Worm (Caenorhabditis elegans) whole organism, L4 larva: ENCODE measurements around the gene dyla-1.

Experiments used
- D1046.2 ChIP-seq: fragments of 200-800 bp; sonication (Bioruptor generic); IDR thresholded peaks from 2 replicates; pipeline ENCODE4 v1.3.6; 2022; ENCODE audit warnings: missing genetic modification characterization, missing compliant biosample characterization
- F44E2.7 ChIP-seq: fragments of 200-800 bp; sonication (Bioruptor generic); IDR thresholded peaks from 2 replicates; pipeline ENCODE4 v2.1.2; 2022; ENCODE audit warnings: missing genetic modification characterization, missing compliant biosample characterization
- aha-1 ChIP-seq: fragments of 150-350 bp; peaks from one replicate; lab custom pipeline; 2014; ENCODE audit warnings: missing biosample characterization, missing genetic modification characterization
- ceh-32 ChIP-seq: sonication (generic microtip); optimal IDR thresholded peaks from 2 replicates; lab custom pipeline; 2016; ENCODE audit warnings: mild to moderate bottlenecking, missing genetic modification characterization, missing compliant biosample characterization; ENCODE audit not compliant: poor library complexity
- ceh-62 ChIP-seq: sonication (generic microtip); optimal IDR thresholded peaks from 2 replicates; lab custom pipeline; 2017; ENCODE audit warnings: missing biosample characterization, missing genetic modification characterization
- ctbp-1 ChIP-seq: fragments of 200-800 bp; sonication (Bioruptor generic); IDR thresholded peaks from 2 replicates; pipeline ENCODE4 v1.3.6; 2022; ENCODE audit warnings: missing genetic modification reagents, missing genetic modification characterization, missing compliant biosample characterization
- daf-16 ChIP-seq, 3 experiments: sonication (generic microtip); optimal IDR thresholded peaks; 2 replicates each; lab custom pipeline; 2016 to 2017; ENCODE audit warnings: missing genetic modification characterization in 3 of 3, missing genetic modification reagents in 3 of 3, mild to moderate bottlenecking in 2 of 3, missing compliant biosample characterization in 2 of 3, missing biosample characterization in 1 of 3, moderate library complexity in 1 of 3
- daf-19 ChIP-seq: fragments of 200-800 bp; sonication (Bioruptor generic); conservative IDR thresholded peaks from 2 replicates; pipeline ENCODE4 v1.3.6; 2022; ENCODE audit warnings: missing genetic modification characterization, missing compliant biosample characterization
- daf-8 ChIP-seq: fragments of 200-800 bp; sonication (Bioruptor generic); IDR thresholded peaks from 2 replicates; pipeline ENCODE4 v1.3.6; 2022; ENCODE audit warnings: missing genetic modification characterization, missing compliant biosample characterization
- dmd-6 ChIP-seq: fragments of 200-800 bp; sonication (Bioruptor generic); IDR thresholded peaks from 2 replicates; pipeline ENCODE4 v1.3.6; 2022; ENCODE audit warnings: missing genetic modification reagents, missing genetic modification characterization, missing compliant biosample characterization
- dmd-8 ChIP-seq: fragments of 200-800 bp; sonication (Bioruptor generic); IDR thresholded peaks from 2 replicates; pipeline ENCODE4 v1.3.6; 2022; ENCODE audit warnings: missing genetic modification characterization, missing compliant biosample characterization
- dpl-1 ChIP-seq: fragments of 150-350 bp; optimal IDR thresholded peaks from 2 replicates; lab custom pipeline; 2014; ENCODE audit warnings: missing biosample characterization, missing genetic modification reagents, missing genetic modification characterization
- duxl-1 ChIP-seq: sonication (generic microtip); optimal IDR thresholded peaks from 2 replicates; lab custom pipeline; 2016; ENCODE audit warnings: mild to moderate bottlenecking, missing genetic modification characterization, moderate library complexity, missing compliant biosample characterization; ENCODE audit not compliant: poor library complexity
- fos-1 ChIP-seq: fragments of 150-350 bp; optimal IDR thresholded peaks from 2 replicates; lab custom pipeline; 2014; ENCODE audit warnings: missing biosample characterization, missing genetic modification characterization
- hlh-11 ChIP-seq: fragments of 200-800 bp; sonication (Bioruptor generic); optimal IDR thresholded peaks from 2 replicates; lab custom pipeline; 2018; ENCODE audit warnings: mild to moderate bottlenecking, missing genetic modification characterization, missing compliant biosample characterization
- hmg-1.1 ChIP-seq: fragments of 200-800 bp; sonication (Bioruptor generic); IDR thresholded peaks from 2 replicates; pipeline ENCODE4 v1.3.6; 2022; ENCODE audit warnings: missing genetic modification reagents, missing genetic modification characterization, missing compliant biosample characterization
- mxl-2 ChIP-seq: fragments of 200-800 bp; sonication (Bioruptor generic); conservative IDR thresholded peaks from 2 replicates; pipeline ENCODE4 v1.3.6; 2022; ENCODE audit warnings: missing genetic modification reagents, missing genetic modification characterization, missing compliant biosample characterization
- nhr-102 ChIP-seq: sonication (generic microtip); optimal IDR thresholded peaks from 2 replicates; lab custom pipeline; 2016; ENCODE audit warnings: mild to moderate bottlenecking, missing genetic modification characterization, moderate library complexity, missing compliant biosample characterization
- nhr-11 ChIP-seq: fragments of 150-350 bp; optimal IDR thresholded peaks from 2 replicates; lab custom pipeline; 2014; ENCODE audit warnings: missing biosample characterization, missing genetic modification characterization
- nhr-111 ChIP-seq: fragments of 200-800 bp; sonication (Bioruptor generic); optimal IDR thresholded peaks from 2 replicates; lab custom pipeline; 2018; ENCODE audit warnings: mild to moderate bottlenecking, missing genetic modification characterization, missing compliant biosample characterization
- nhr-28 ChIP-seq: fragments of 150-350 bp; optimal IDR thresholded peaks from 2 replicates; lab custom pipeline; 2014; ENCODE audit warnings: missing biosample characterization, missing genetic modification characterization
- nhr-6 ChIP-seq: fragments of 150-350 bp; optimal IDR thresholded peaks from 2 replicates; lab custom pipeline; 2014; ENCODE audit warnings: missing biosample characterization, missing genetic modification characterization
- php-3 ChIP-seq: fragments of 200-800 bp; sonication (Bioruptor generic); IDR thresholded peaks from 2 replicates; pipeline ENCODE4 v1.3.6; 2022; ENCODE audit warnings: missing genetic modification reagents, missing genetic modification characterization, missing compliant biosample characterization
- pqm-1 ChIP-seq: sonication (generic microtip); optimal IDR thresholded peaks from 2 replicates; lab custom pipeline; 2017; ENCODE audit warnings: missing biosample characterization, missing genetic modification characterization
- saeg-2 ChIP-seq: fragments of 200-800 bp; sonication (Bioruptor generic); IDR thresholded peaks from 2 replicates; pipeline ENCODE4 v1.3.6; 2022; ENCODE audit warnings: missing genetic modification reagents, missing genetic modification characterization, missing compliant biosample characterization
- set-16 ChIP-seq: fragments of 200-800 bp; sonication (Bioruptor generic); IDR thresholded peaks from 2 replicates; pipeline ENCODE4 v1.3.6; 2022; ENCODE audit warnings: missing genetic modification reagents, missing genetic modification characterization, missing compliant biosample characterization
- tag-97 ChIP-seq: fragments of 200-800 bp; sonication (Bioruptor generic); IDR thresholded peaks from 2 replicates; pipeline ENCODE4 v1.3.6; 2022; ENCODE audit warnings: missing genetic modification characterization, missing compliant biosample characterization
- unc-130 ChIP-seq: sonication (generic microtip); optimal IDR thresholded peaks from 2 replicates; lab custom pipeline; 2016; ENCODE audit warnings: missing genetic modification reagents, missing genetic modification characterization, missing compliant biosample characterization
- unc-62 ChIP-seq, 3 experiments: fragments of 150-350 bp in 1 of 3; sonication (generic microtip); optimal IDR thresholded peaks in 2 of 3; peaks in 1 of 3; 1 replicate in 1 of 3; 2 replicates in 2 of 3; lab custom pipeline; 2014 to 2017; ENCODE audit warnings: missing biosample characterization in 3 of 3, missing genetic modification characterization in 3 of 3, missing genetic modification reagents in 3 of 3, missing genotype in 1 of 3
- vab-7 ChIP-seq: fragments of 200-800 bp; sonication (Bioruptor generic); IDR thresholded peaks from 2 replicates; pipeline ENCODE4 v1.3.6; 2022; ENCODE audit warnings: missing genetic modification reagents, missing genetic modification characterization, missing compliant biosample characterization
- zfp-2 ChIP-seq: sonication (generic microtip); optimal IDR thresholded peaks from 2 replicates; lab custom pipeline; 2016; ENCODE audit warnings: mild to moderate bottlenecking, missing genetic modification characterization, missing compliant biosample characterization

Gene dyla-1

DNA sequence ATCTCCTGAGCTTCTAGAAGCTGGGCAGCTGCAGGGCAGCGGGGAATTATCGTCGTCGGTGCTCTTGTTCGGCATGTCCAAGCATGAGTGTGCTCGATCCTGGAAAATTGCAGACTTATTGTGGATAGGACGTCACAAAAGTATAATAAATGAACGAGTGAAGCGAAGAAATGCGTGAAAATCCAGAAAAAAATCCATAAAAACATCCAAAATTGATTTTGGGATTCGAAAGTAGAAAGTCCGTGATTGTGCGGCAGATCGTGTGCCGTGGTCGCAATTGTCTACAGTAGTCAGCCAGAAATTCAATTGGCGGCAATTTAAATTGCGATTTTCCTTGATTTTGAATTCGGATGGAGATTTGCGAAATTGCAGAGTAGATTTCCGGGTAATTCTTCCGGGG, 4.5 kb upstream of the dyla-1 start, which contains the start of gene F41G4.7:
Gene F41G4.7 (minus strand): TSS at position 101 of the 400 bp plus-strand sequence.
- no peak for TF ChIP-seq nhr-6
- TF ChIP-seq aha-1 (tag; lab: Kevin White, UChicago), result peak; percentile 57

- TF ChIP-seq unc-130 (GFP tag; lab: Kevin White, UChicago) (no peak), saeg-2 (no peak), set-16 (peak; percentile 69), duxl-1 (tag; lab: Kevin White, UChicago) (no peak)
Measured at ce11 chrX:16842935-16843334, 2.1 kb downstream of the dyla-1 start.

DNA sequence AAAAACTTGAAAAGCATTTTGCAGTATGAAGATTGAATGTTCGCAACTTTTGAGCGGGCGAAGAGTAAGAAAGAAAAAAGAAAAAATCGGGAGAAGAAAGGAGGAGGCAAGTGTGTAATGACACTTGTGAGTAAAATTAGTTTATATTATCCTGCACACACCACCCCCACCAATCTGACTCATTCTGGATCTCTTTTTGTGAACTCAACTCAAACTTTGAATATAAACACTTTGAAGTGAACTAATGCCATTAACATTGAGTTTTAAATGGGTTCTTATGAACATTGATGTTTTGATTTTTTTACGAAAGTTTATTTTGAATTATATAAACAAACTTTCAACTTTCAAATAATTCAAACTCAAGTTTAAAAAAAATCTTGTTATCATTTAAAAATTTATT, 4.1 kb downstream of the dyla-1 start, which contains the start of gene F41G4.8:
Gene F41G4.8 (minus strand): TSS at position 101 of the 400 bp plus-strand sequence.
- TF ChIP-seq D1046.2 (GFP tag; lab: Robert Waterston, UW) (no peak), nhr-11 (tag; lab: Kevin White, UChicago) (no peak), ctbp-1 (no peak), mxl-2 (GFP tag; lab: Robert Waterston, UW) (no peak), fos-1 (no peak), nhr-111 (GFP tag; lab: Kevin White, UChicago) (no peak), ceh-62 (tag; lab: Kevin White, UChicago) (no peak), daf-8 (no peak), nhr-6 (no peak), hmg-1.1 (GFP tag; lab: Robert Waterston, UW) (no peak)
- TF ChIP-seq, all 104 proteins: peak for 0

DNA sequence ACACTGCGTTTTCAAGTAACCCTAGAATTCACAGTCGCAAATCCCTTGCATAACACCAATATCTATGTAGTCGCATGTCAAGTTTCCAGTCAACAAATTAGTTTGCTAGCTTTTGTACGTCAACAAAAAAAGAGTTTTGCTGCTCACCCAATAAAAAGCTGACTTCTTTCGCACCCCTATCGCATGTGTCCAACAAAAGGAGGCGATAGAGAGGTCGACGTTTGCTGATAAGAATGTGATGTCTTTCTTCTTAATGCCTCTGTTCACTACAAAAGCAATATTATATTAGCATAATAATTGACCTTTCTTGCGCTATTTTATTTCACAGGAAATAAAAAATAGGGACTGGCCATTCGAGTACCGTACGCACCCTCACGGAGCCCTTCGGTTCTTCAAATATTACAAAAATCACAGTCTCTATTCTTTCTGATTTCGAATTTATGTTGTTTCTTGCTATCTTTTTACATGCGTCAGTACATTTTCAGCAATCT, 19.2 kb downstream of the dyla-1 start, which contains the start of gene T20F7.3:
Gene T20F7.3 (plus strand): TSS at position 441 of the 491 bp plus-strand sequence.
- TF ChIP-seq nhr-28 (tag; lab: Kevin White, UChicago), result peak; percentile 54
- no peak for TF ChIP-seq ceh-32 (tag; lab: Kevin White, UChicago)
- TF ChIP-seq dmd-8 (GFP tag; lab: Robert Waterston, UW), result no peak
- no peak for TF ChIP-seq daf-16 (GFP tag; optimal IDR thresholded peaks at IDR 0.05; lab: Kevin White, UChicago)
- TF ChIP-seq daf-16 (tag; optimal IDR thresholded peaks at IDR 0.05; lab: Kevin White, UChicago), result peak; percentile 51
- TF ChIP-seq ctbp-1, result no peak
- TF ChIP-seq dmd-6, result peak; percentile 10; the same call in 1 of the 2 replicates
- peak; percentile 9 for TF ChIP-seq hlh-11 (tag; lab: Kevin White, UChicago)
- peak; percentile 60 for TF ChIP-seq pqm-1 (tag; lab: Kevin White, UChicago)
- TF ChIP-seq, all 104 proteins: peak for 5

- TF ChIP-seq nhr-102 (tag; lab: Kevin White, UChicago) (no peak), unc-62 (GFP tag; optimal IDR thresholded peaks at IDR 0.05 in 1 of 2; lab: Kevin White, UChicago) (peak in 1 of 2 experiments; percentile 92), unc-62 (tag; optimal IDR thresholded peaks at IDR 0.05; lab: Kevin White, UChicago) (no peak)
Measured at ce11 chrX:16863320-16863719, 22.5 kb downstream of the dyla-1 start.

DNA sequence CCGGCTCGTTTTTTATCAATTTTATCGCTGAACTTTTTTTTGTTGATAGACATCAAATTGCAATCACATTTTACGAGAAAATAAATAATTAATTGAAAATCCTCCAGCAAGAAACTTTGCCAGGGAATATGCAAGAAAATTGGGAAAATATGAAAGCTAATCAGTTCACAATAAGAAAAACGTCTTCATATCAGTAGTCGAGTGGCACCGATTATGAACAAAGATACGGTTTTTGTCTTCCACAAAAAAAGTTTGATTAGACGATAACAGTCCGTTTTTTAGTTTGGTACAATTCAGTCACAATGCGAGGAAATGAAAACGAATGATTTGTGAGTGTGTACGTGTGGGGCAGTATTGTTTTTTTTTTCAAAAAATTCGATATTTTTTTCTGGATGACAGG, 24.2 kb downstream of the dyla-1 start:
- peak; percentile 72 for TF ChIP-seq pqm-1 (tag; lab: Kevin White, UChicago)
- TF ChIP-seq vab-7 (GFP tag; lab: Robert Waterston, UW), result no peak
- peak; percentile 17; the same call in 1 of the 2 replicates for TF ChIP-seq dmd-6
- peak; percentile 15 for TF ChIP-seq hlh-11 (tag; lab: Kevin White, UChicago)
- TF ChIP-seq aha-1 (tag; lab: Kevin White, UChicago), result no peak
- no peak for TF ChIP-seq daf-16 (GFP tag; optimal IDR thresholded peaks at IDR 0.05; lab: Kevin White, UChicago)
- TF ChIP-seq daf-16 (tag; optimal IDR thresholded peaks at IDR 0.05; lab: Kevin White, UChicago), result peak; percentile 36
- TF ChIP-seq nhr-28 (tag; lab: Kevin White, UChicago), result no peak
- no peak for TF ChIP-seq daf-19 (GFP tag; lab: Robert Waterston, UW)

ce11 chrX:16865675-16866074, 24.8 kb downstream of the dyla-1 start:
- TF ChIP-seq F44E2.7 (GFP tag; lab: Robert Waterston, UW), result no peak
- TF ChIP-seq dpl-1 (GFP tag; lab: Kevin White, UChicago), result no peak
- no peak for TF ChIP-seq tag-97 (GFP tag; lab: Robert Waterston, UW)
- TF ChIP-seq ceh-32 (tag; lab: Kevin White, UChicago), result no peak
- TF ChIP-seq zfp-2 (tag; lab: Kevin White, UChicago), result no peak
- no peak for TF ChIP-seq vab-7 (GFP tag; lab: Robert Waterston, UW)
- peak; percentile 94 for TF ChIP-seq aha-1 (tag; lab: Kevin White, UChicago)
- TF ChIP-seq php-3 (GFP tag; lab: Robert Waterston, UW), result no peak
